Worm (Caenorhabditis elegans): ENCODE results near the gene rhgf-1.
A peak's percentile ranks its signal among the peaks of the same experiment; 100 is the strongest.

rhgf-1 gene

DNA sequence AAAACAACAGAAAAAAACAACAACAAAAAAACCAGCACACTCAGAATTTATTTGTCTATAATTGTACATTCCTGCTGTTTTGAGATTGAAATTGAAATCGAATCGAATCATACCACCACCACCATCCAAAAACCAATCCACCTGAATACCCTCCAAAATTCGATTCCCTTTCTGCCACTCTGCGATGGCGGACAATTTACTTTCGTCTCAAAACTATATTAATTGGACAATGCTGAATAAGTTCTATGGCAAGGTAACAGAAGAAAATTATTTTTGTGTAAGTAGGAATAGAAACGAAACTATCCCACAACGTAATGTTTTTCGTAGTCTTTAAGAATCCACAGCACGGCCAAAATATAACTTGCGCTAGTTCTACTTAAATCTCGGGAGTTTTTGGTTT, 52.2 kb downstream of the rhgf-1 start:
- no peak for TF ChIP-seq lin-11 (tag; optimal IDR thresholded peaks at IDR 0.05)
- no peak for TF ChIP-seq elt-4 (tag; optimal IDR thresholded peaks at IDR 0.05)
- no peak for TF ChIP-seq mec-3 (tag; optimal IDR thresholded peaks at IDR 0.05; ENCODE audit: borderline replicate concordance)
- no peak for TF ChIP-seq unc-86 (tag; optimal IDR thresholded peaks at IDR 0.05)
- no peak for TF ChIP-seq sdc-2 (tag; optimal IDR thresholded peaks at IDR 0.05)
- no peak for TF ChIP-seq eyg-1 (tag; optimal IDR thresholded peaks at IDR 0.05)
- TF ChIP-seq sox-4 (tag; optimal IDR thresholded peaks at IDR 0.05) = no peak
- no peak for TF ChIP-seq ceh-45 (GFP tag; IDR thresholded peaks at IDR 0.05)
- TF ChIP-seq pax-1 (tag; optimal IDR thresholded peaks at IDR 0.05) = no peak
- TF ChIP-seq ceh-34 (tag; optimal IDR thresholded peaks at IDR 0.05) = no peak
- TF ChIP-seq dve-1 (tag; optimal IDR thresholded peaks at IDR 0.05) = no peak
- no peak for TF ChIP-seq ceh-48 (tag; optimal IDR thresholded peaks at IDR 0.05)
- TF ChIP-seq Y22D7AL.16 (tag; optimal IDR thresholded peaks at IDR 0.05) = no peak
- TF ChIP-seq hlh-13 (GFP tag; optimal IDR thresholded peaks at IDR 0.05) = no peak
- no peak for TF ChIP-seq tbx-2 (tag; optimal IDR thresholded peaks at IDR 0.05)
- no peak for TF ChIP-seq ceh-22 (tag; optimal IDR thresholded peaks at IDR 0.05)
- TF ChIP-seq nhr-232 (tag; optimal IDR thresholded peaks at IDR 0.05) = no peak
- TF ChIP-seq nhr-11 (tag; optimal IDR thresholded peaks at IDR 0.05) = no peak

DNA sequence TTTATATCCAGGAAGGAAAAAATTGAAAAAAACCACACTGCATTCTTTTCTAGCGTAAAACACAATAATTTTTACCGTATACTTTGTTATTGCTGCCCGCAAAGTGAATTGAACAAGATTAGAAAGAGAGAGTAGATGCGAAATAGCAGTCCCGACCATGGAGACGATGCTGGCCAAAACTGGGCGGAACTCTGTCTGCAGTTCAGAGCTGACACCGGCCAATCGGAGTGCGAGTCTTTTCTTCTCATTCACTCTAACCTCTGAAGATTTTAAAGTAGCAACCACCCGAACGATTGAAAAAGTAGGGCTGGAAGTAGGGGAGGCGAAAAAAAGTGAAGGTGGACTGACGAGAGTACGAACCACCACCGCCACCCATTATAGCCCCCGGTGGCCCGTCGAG, 55.1 kb downstream of the rhgf-1 start:
- TF ChIP-seq odd-2 (tag; optimal IDR thresholded peaks at IDR 0.05) (no peak), nfya-1 (tag; optimal IDR thresholded peaks at IDR 0.05) (peak; percentile 14)

- TF ChIP-seq F13H6.1 (tag; optimal IDR thresholded peaks at IDR 0.05) = no peak
- peak; percentile 27 for TF ChIP-seq elt-2 (tag; optimal IDR thresholded peaks at IDR 0.05)
These were observed 61.6 kb downstream of the rhgf-1 start for ce11 chrX:10650103-10650502.
